Fruit fly (Drosophila melanogaster) whole organism, prepupa: ENCODE data around the gene CG11927.

Experiments used
- CG10669 ChIP-seq: fragments of 200-800 bp; sonication (Bioruptor generic); optimal IDR thresholded peaks from 3 replicates; lab custom pipeline; 2018; ENCODE audit warnings: missing biosample characterization, mild to moderate bottlenecking, missing genetic modification characterization, moderate library complexity
- CG11762 ChIP-seq: fragments of 200-800 bp; sonication (Bioruptor generic); optimal IDR thresholded peaks from 3 replicates; lab custom pipeline; 2016; ENCODE audit warnings: missing biosample characterization, missing genetic modification characterization; ENCODE audit not compliant: insufficient read depth
- CG15336 ChIP-seq: fragments of 200-800 bp; sonication (Bioruptor generic); IDR thresholded peaks from 2 replicates; pipeline ENCODE4 v1.3.6; 2022; ENCODE audit warnings: missing biosample characterization, missing genetic modification characterization
- CG1621 ChIP-seq: fragments of 200-800 bp; sonication (Bioruptor generic); optimal IDR thresholded peaks from 3 replicates; lab custom pipeline; 2018; ENCODE audit warnings: missing biosample characterization, mild to moderate bottlenecking, missing genetic modification characterization
- CG32006 ChIP-seq: fragments of 200-800 bp; sonication (Bioruptor generic); optimal IDR thresholded peaks from 3 replicates; lab custom pipeline; 2017; ENCODE audit warnings: missing biosample characterization, mild to moderate bottlenecking, missing genetic modification characterization
- CG6808 ChIP-seq: fragments of 200-800 bp; sonication (Bioruptor generic); optimal IDR thresholded peaks from 3 replicates; lab custom pipeline; 2017; ENCODE audit warnings: missing biosample characterization, missing genetic modification characterization, mild to moderate bottlenecking, moderate library complexity, missing genetic modification reagents
- CG7368 ChIP-seq: fragments of 200-800 bp; sonication (Bioruptor generic); optimal IDR thresholded peaks from 3 replicates; lab custom pipeline; 2016; ENCODE audit warnings: missing biosample characterization, missing genetic modification characterization
- CG8319 ChIP-seq: fragments of 200-800 bp; sonication (Bioruptor generic); optimal IDR thresholded peaks from 3 replicates; lab custom pipeline; 2016; ENCODE audit warnings: missing biosample characterization, missing genetic modification characterization
- CG8632 ChIP-seq: fragments of 200-800 bp; sonication (Bioruptor generic); optimal IDR thresholded peaks from 3 replicates; lab custom pipeline; 2016; ENCODE audit warnings: missing biosample characterization, missing genetic modification characterization
- Eip75B ChIP-seq: fragments of 200-800 bp; sonication (Bioruptor generic); optimal IDR thresholded peaks from 3 replicates; lab custom pipeline; 2016; ENCODE audit warnings: missing biosample characterization, missing genetic modification characterization
- Eip78C ChIP-seq: fragments of 200-800 bp; sonication (Bioruptor generic); peaks from one replicate; lab custom pipeline; 2016; ENCODE audit warnings: missing biosample characterization, missing genetic modification characterization
- Ets21C ChIP-seq: fragments of 200-800 bp; sonication (Bioruptor generic); optimal IDR thresholded peaks from 3 replicates; lab custom pipeline; 2016; ENCODE audit warnings: missing biosample characterization, missing genetic modification characterization
- Ets96B ChIP-seq: fragments of 200-800 bp; optimal IDR thresholded peaks from 2 replicates; lab custom pipeline; 2019; ENCODE audit warnings: missing biosample characterization, mild to moderate bottlenecking, missing genetic modification characterization, moderate library complexity
- Gug ChIP-seq: fragments of 200-800 bp; sonication (Bioruptor generic); IDR thresholded peaks from 2 replicates; pipeline ENCODE4 v1.3.6; 2022; ENCODE audit warnings: missing biosample characterization, missing genetic modification characterization
- Hr39 ChIP-seq: fragments of 200-800 bp; sonication (Bioruptor generic); optimal IDR thresholded peaks from 2 replicates; lab custom pipeline; 2016; ENCODE audit warnings: missing biosample characterization, missing genetic modification characterization
- OdsH ChIP-seq: fragments of 200-800 bp; sonication (Bioruptor generic); optimal IDR thresholded peaks from 3 replicates; lab custom pipeline; 2016; ENCODE audit warnings: missing biosample characterization, missing genetic modification characterization
- Smox ChIP-seq: fragments of 200-800 bp; sonication (Bioruptor generic); optimal IDR thresholded peaks from 3 replicates; lab custom pipeline; 2016; ENCODE audit warnings: missing biosample characterization, missing genetic modification characterization
- Sox14 ChIP-seq: fragments of 200-800 bp; sonication (Bioruptor generic); optimal IDR thresholded peaks from 3 replicates; lab custom pipeline; 2016; ENCODE audit warnings: missing biosample characterization, missing genetic modification characterization
- Sox15 ChIP-seq: fragments of 200-800 bp; sonication (Bioruptor generic); optimal IDR thresholded peaks from 3 replicates; lab custom pipeline; 2016; ENCODE audit warnings: missing biosample characterization, missing genetic modification characterization
- cyc ChIP-seq: fragments of 200-800 bp; sonication (Bioruptor generic); optimal IDR thresholded peaks from 3 replicates; lab custom pipeline; 2016; ENCODE audit warnings: missing biosample characterization, missing genetic modification characterization
- dac ChIP-seq: fragments of 200-800 bp; sonication (Bioruptor generic); optimal IDR thresholded peaks from 2 replicates; lab custom pipeline; 2017; ENCODE audit warnings: missing biosample characterization, mild to moderate bottlenecking, missing genetic modification characterization
- eg ChIP-seq: fragments of 200-800 bp; sonication (Bioruptor generic); IDR thresholded peaks from 3 replicates; pipeline ENCODE4 v1.3.6; 2022; ENCODE audit warnings: missing biosample characterization, missing genetic modification characterization
- esn ChIP-seq: fragments of 200-800 bp; sonication (Bioruptor generic); optimal IDR thresholded peaks from 2 replicates; lab custom pipeline; 2016; ENCODE audit warnings: missing biosample characterization, mild to moderate bottlenecking, missing genetic modification characterization, moderate library complexity
- fd85E ChIP-seq: fragments of 200-800 bp; sonication (Bioruptor generic); optimal IDR thresholded peaks from 3 replicates; lab custom pipeline; 2016; ENCODE audit warnings: missing biosample characterization, missing genetic modification characterization
- fkh ChIP-seq: fragments of 200-800 bp; sonication (Bioruptor generic); optimal IDR thresholded peaks from 3 replicates; lab custom pipeline; 2017; ENCODE audit warnings: missing biosample characterization, mild to moderate bottlenecking, missing genetic modification characterization, moderate library complexity
- lz ChIP-seq: fragments of 200-800 bp; sonication (Bioruptor generic); optimal IDR thresholded peaks from 3 replicates; lab custom pipeline; 2016; ENCODE audit warnings: missing biosample characterization, missing genetic modification characterization
- pdm3 ChIP-seq: fragments of 200-800 bp; sonication (Bioruptor generic); optimal IDR thresholded peaks from 3 replicates; lab custom pipeline; 2016; ENCODE audit warnings: missing biosample characterization, missing genetic modification characterization
- salr ChIP-seq, 2 experiments: fragments of 200-800 bp; sonication (Bioruptor generic); optimal IDR thresholded peaks; 3 replicates each; lab custom pipeline; 2016 to 2018; ENCODE audit warnings: missing biosample characterization in 2 of 2, missing genetic modification characterization in 2 of 2, mild to moderate bottlenecking in 1 of 2
- spab ChIP-seq: fragments of 200-800 bp; sonication (Bioruptor generic); optimal IDR thresholded peaks from 2 replicates; lab custom pipeline; 2017; ENCODE audit warnings: missing biosample characterization, mild to moderate bottlenecking, missing genetic modification characterization, missing genetic modification reagents
- ss ChIP-seq, 2 experiments: fragments of 200-800 bp; sonication (Bioruptor generic); optimal IDR thresholded peaks; 2 replicates in 1 of 2; 3 replicates in 1 of 2; lab custom pipeline; 2017 to 2018; ENCODE audit warnings: mild to moderate bottlenecking in 2 of 2, missing biosample characterization in 2 of 2, missing genetic modification characterization in 2 of 2, moderate library complexity in 1 of 2
- svp ChIP-seq: fragments of 200-800 bp; sonication (Bioruptor generic); peaks from one replicate; lab custom pipeline; 2016; ENCODE audit warnings: missing biosample characterization, missing genetic modification characterization
- topi ChIP-seq: fragments of 200-800 bp; sonication (Bioruptor generic); optimal IDR thresholded peaks from 3 replicates; lab custom pipeline; 2016; ENCODE audit warnings: missing biosample characterization, missing genetic modification characterization
- vri ChIP-seq: fragments of 200-800 bp; sonication (Bioruptor generic); optimal IDR thresholded peaks from 3 replicates; lab custom pipeline; 2016; ENCODE audit warnings: missing biosample characterization, mild to moderate bottlenecking, missing genetic modification characterization

Gene CG11927

DNA sequence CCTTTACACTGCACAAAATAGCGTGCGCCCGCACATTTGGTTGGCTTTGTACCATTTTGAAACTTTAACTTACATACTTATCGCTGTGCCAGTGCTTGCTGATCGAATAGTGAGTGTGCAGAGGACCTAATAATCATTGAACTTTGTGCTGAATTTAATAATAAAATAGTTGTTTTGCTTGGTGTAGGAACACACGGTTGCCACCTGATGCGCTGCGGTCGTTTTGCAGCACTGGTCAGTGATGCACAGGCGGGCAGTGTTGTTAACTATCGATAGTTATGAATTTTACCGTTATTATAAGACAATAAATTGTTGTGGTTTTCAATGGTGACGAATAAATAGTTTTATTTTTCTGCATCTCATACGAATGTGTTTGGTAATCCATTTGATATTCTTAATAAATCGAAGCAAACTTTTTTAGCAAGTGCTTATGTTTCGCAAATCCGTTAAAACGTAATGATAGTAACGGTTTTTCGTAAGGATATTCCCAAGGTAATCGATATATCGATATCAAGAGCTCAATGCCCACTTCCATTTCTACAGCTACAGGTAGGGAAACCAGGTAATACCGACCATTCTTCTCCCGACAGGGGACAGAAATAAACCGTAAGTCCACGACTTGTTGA is 9.7 kb upstream of the CG11927 start, which contains the start of the genes tank and CG12194 (continued):
- peak; percentile 100 for TF ChIP-seq eg
- peak; percentile 100 for TF ChIP-seq Eip78C (GFP tag; lab: Kevin White, UChicago)
- peak; percentile 99 for TF ChIP-seq CG11762 (GFP tag; lab: Kevin White, UChicago)
- peak; percentile 100 for TF ChIP-seq Sox14
- TF ChIP-seq OdsH (GFP tag; lab: Kevin White, UChicago): peak; percentile 100
- TF ChIP-seq CG8632 (GFP tag; lab: Kevin White, UChicago): peak; percentile 98
- peak; percentile 99 for TF ChIP-seq topi (GFP tag; lab: Kevin White, UChicago)
- TF ChIP-seq esn (GFP tag; lab: Kevin White, UChicago): peak; percentile 99
- TF ChIP-seq pdm3 (GFP tag; lab: Kevin White, UChicago): peak; percentile 99
- peak; percentile 97 for TF ChIP-seq fd85E (GFP tag; lab: Kevin White, UChicago)
- TF ChIP-seq ss (GFP tag; optimal IDR thresholded peaks at IDR 0.05; lab: Kevin White, UChicago): peak; percentile 91 to 94
- TF ChIP-seq spab (GFP tag; lab: Kevin White, UChicago): peak; percentile 98
- TF ChIP-seq CG32006 (GFP tag; lab: Kevin White, UChicago): peak; percentile 100
- peak; percentile 99 for TF ChIP-seq CG10669 (GFP tag; lab: Kevin White, UChicago)
- TF ChIP-seq vri (GFP tag; lab: Kevin White, UChicago): peak; percentile 97
- TF ChIP-seq Hr39: peak; percentile 99
- TF ChIP-seq cyc (GFP tag; lab: Kevin White, UChicago): peak; percentile 99
- peak; percentile 99 for TF ChIP-seq CG7368 (GFP tag; lab: Kevin White, UChicago)
- peak; percentile 98 for TF ChIP-seq Smox (GFP tag; lab: Kevin White, UChicago)
- peak; percentile 99 for TF ChIP-seq lz
- peak; percentile 100 for TF ChIP-seq dac (GFP tag; lab: Kevin White, UChicago)
- peak; percentile 98 for TF ChIP-seq Ets21C (GFP tag; lab: Kevin White, UChicago)
- peak; percentile 99 for TF ChIP-seq Eip75B
- peak; percentile 99 for TF ChIP-seq Gug (GFP tag; lab: Robert Waterston, UW)
- TF ChIP-seq svp (GFP tag; lab: Kevin White, UChicago): peak; percentile 99
- peak; percentile 99 for TF ChIP-seq CG1621 (tag; lab: Kevin White, UChicago)
- TF ChIP-seq salr (GFP tag; optimal IDR thresholded peaks at IDR 0.05; lab: Kevin White, UChicago): peak; percentile 98 to 99

DNA sequence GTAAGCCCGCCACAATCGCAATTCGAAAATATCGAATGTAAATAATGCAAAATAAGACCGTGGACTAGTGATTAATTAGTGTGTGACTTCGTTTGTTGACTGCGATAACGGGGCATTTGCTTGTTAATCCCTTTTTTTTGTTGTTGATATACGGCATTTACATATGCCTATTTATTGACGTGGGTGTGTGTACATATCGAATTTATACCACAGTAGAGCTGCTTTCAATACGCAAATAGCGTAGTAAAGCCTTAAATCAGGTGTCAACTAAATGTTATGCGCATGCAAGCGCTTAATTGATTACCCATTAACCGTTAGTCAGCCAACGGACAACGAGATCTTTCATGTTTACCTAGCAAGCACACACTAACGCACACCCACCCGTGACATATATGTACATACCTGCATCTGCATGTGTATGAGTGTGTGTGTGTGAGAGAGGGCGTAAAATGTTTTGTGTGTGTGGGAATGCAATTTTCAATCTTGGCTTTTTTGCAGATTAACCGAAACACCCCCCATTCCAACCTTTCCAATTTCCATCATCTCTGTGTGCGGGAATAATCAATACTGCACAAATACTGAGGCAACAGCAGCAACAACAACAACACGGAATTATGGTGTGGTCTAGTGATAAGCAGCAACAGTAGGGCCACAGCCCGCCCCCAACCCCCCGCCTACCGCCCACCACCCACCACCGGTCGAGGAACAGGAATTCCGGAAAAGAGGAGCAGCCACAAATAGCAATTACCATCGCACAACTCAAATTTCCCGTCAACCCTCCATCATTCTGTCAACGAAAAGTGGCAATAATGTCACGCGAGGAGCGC is 8.9 kb upstream of the CG11927 start:
- peak; percentile 79 for TF ChIP-seq fkh
- no peak for TF ChIP-seq Sox15
- TF ChIP-seq svp (GFP tag; lab: Kevin White, UChicago): peak; percentile 78
- TF ChIP-seq CG6808 (GFP tag; lab: Kevin White, UChicago): no peak

DNA sequence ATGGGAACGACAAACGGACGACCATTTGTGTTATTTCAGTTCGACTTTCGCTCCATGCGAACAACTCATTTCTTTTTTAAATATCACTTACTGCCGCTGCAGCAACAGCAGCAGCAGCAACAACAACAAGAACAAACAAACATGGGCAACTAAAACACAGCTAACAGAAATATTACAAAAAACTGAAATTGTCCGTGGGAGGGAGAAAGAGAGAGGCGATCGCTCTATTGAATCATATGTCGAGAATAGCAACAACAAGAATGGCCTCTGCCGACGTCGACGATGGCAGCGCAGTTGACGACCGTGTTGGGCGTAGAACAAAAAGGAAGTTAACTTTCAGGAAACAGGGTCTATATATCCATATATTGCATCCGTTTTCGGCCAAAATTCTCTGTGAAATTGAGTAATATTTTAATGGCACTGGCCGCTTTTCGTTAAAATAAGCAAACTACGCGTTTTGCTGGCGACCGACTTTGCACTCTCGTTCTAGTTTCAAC is 889 bp upstream of the CG11927 start:
- TF ChIP-seq Ets96B (tag; lab: Kevin White, UChicago): no peak
- TF ChIP-seq vri (GFP tag; lab: Kevin White, UChicago): peak; percentile 57
- TF ChIP-seq CG32006 (GFP tag; lab: Kevin White, UChicago): no peak
- TF ChIP-seq CG8319 (GFP tag; lab: Kevin White, UChicago): no peak
- peak; percentile 35 for TF ChIP-seq fkh
- TF ChIP-seq CG15336 (GFP tag; lab: Robert Waterston, UW): 0 out of 2 replicates have a peak, but pooled peaks have one; percentile 10
- no peak for TF ChIP-seq CG6808 (GFP tag; lab: Kevin White, UChicago)
